Worm (Caenorhabditis elegans) whole organism, L3 larva: Measurements from ENCODE around the gene Y110A2AL.4.
A peak's percentile ranks its signal among the peaks of the same experiment; 100 is the strongest.
"Not testable (repeated sequence)": the region's sequence is repeated elsewhere in the genome, so short reads cannot be mapped to it uniquely, and the experiment has no call there.

Source experiments
- R02D3.7 ChIP-seq: fragments of 150-350 bp; optimal IDR thresholded peaks from 2 replicates; lab custom pipeline; 2014; ENCODE audit warnings: missing biosample characterization, missing genetic modification characterization
- ama-1 ChIP-seq: fragments of 150-350 bp; optimal IDR thresholded peaks from 2 replicates; lab custom pipeline; 2018
- ceh-28 ChIP-seq: fragments of 150-350 bp; optimal IDR thresholded peaks from 2 replicates; lab custom pipeline; 2014; ENCODE audit warnings: missing biosample characterization, missing genetic modification reagents, missing genetic modification characterization
- ceh-82 ChIP-seq: fragments of 150-350 bp; optimal IDR thresholded peaks from 2 replicates; lab custom pipeline; 2014; ENCODE audit warnings: missing biosample characterization, missing genetic modification characterization
- daf-12 ChIP-seq: fragments of 150-350 bp; optimal IDR thresholded peaks from 2 replicates; lab custom pipeline; 2014; ENCODE audit warnings: missing biosample characterization, missing genetic modification reagents, missing genetic modification characterization
- egl-27 ChIP-seq: sonication (generic microtip); optimal IDR thresholded peaks from 4 replicates; lab custom pipeline; 2017; ENCODE audit warnings: missing biosample characterization, missing genetic modification reagents, missing genetic modification characterization
- elt-1 ChIP-seq: fragments of 150-350 bp; optimal IDR thresholded peaks from 2 replicates; lab custom pipeline; 2014; ENCODE audit warnings: missing biosample characterization, missing genetic modification characterization
- elt-2 ChIP-seq: sonication (generic microtip); optimal IDR thresholded peaks from 2 replicates; lab custom pipeline; 2016; ENCODE audit warnings: missing genetic modification reagents, mild to moderate bottlenecking, missing genetic modification characterization, missing compliant biosample characterization
- elt-3 ChIP-seq, 3 experiments: fragments of 150-350 bp in 1 of 3; sonication (generic microtip) in 2 of 3; optimal IDR thresholded peaks; 2 replicates in 2 of 3; 4 replicates in 1 of 3; lab custom pipeline; 2014 to 2017; ENCODE audit warnings: missing biosample characterization in 3 of 3, missing genetic modification characterization in 3 of 3
- eor-1 ChIP-seq, 2 experiments: fragments of 150-350 bp; optimal IDR thresholded peaks; 2 replicates each; lab custom pipeline; 2014 to 2018; ENCODE audit warnings: missing biosample characterization in 2 of 2, missing genetic modification characterization in 2 of 2
- fkh-10 ChIP-seq: sonication (generic microtip); optimal IDR thresholded peaks from 2 replicates; lab custom pipeline; 2017; ENCODE audit warnings: missing biosample characterization, missing genetic modification reagents, missing genetic modification characterization
- fkh-2 ChIP-seq: fragments of 150-350 bp; optimal IDR thresholded peaks from 2 replicates; lab custom pipeline; 2014; ENCODE audit warnings: missing biosample characterization, missing genetic modification reagents, missing genetic modification characterization
- hmg-11 ChIP-seq: sonication (generic microtip); optimal IDR thresholded peaks from 2 replicates; lab custom pipeline; 2016; ENCODE audit warnings: missing genetic modification characterization, missing compliant biosample characterization
- jun-1 ChIP-seq: fragments of 150-350 bp; optimal IDR thresholded peaks from 2 replicates; lab custom pipeline; 2014; ENCODE audit warnings: missing biosample characterization, missing genetic modification reagents, missing genetic modification characterization
- lin-15B ChIP-seq: fragments of 150-350 bp; optimal IDR thresholded peaks from 2 replicates; lab custom pipeline; 2014; ENCODE audit warnings: missing biosample characterization, missing genetic modification characterization
- lsy-12 ChIP-seq: sonication (generic microtip); optimal IDR thresholded peaks from 2 replicates; lab custom pipeline; 2016; ENCODE audit warnings: mild to moderate bottlenecking, missing genetic modification characterization, missing compliant biosample characterization
- mml-1 ChIP-seq: fragments of 150-350 bp; sonication (generic microtip); optimal IDR thresholded peaks from 3 replicates; lab custom pipeline; 2014; ENCODE audit warnings: missing biosample characterization, missing genetic modification characterization
- nfya-1 ChIP-seq: sonication (generic microtip); optimal IDR thresholded peaks from 2 replicates; lab custom pipeline; 2017; ENCODE audit warnings: missing genetic modification characterization, mild to moderate bottlenecking, missing compliant biosample characterization, antibody characterized with exemption, moderate library complexity; ENCODE audit not compliant: insufficient read depth
- nhr-11 ChIP-seq: fragments of 150-350 bp; optimal IDR thresholded peaks from 2 replicates; lab custom pipeline; 2014; ENCODE audit warnings: missing biosample characterization, missing genetic modification characterization
- nhr-23 ChIP-seq: fragments of 150-350 bp; optimal IDR thresholded peaks from 2 replicates; lab custom pipeline; 2014; ENCODE audit warnings: missing biosample characterization, missing genetic modification reagents, missing genetic modification characterization
- nhr-25 ChIP-seq: sonication (generic microtip); optimal IDR thresholded peaks from 2 replicates; lab custom pipeline; 2017; ENCODE audit warnings: missing biosample characterization, missing genetic modification characterization
- nhr-28 ChIP-seq: fragments of 150-350 bp; optimal IDR thresholded peaks from 2 replicates; lab custom pipeline; 2014; ENCODE audit warnings: missing biosample characterization, missing genetic modification characterization
- nhr-43 ChIP-seq: sonication (generic microtip); optimal IDR thresholded peaks from 2 replicates; lab custom pipeline; 2016; ENCODE audit warnings: mild to moderate bottlenecking, missing genetic modification characterization, missing compliant biosample characterization; ENCODE audit not compliant: poor library complexity, severe bottlenecking
- nhr-67 ChIP-seq: fragments of 150-350 bp; optimal IDR thresholded peaks from 2 replicates; lab custom pipeline; 2014; ENCODE audit warnings: missing biosample characterization, missing genetic modification characterization
- nhr-77 ChIP-seq: fragments of 150-350 bp; optimal IDR thresholded peaks from 2 replicates; lab custom pipeline; 2014; ENCODE audit warnings: missing biosample characterization, missing genetic modification characterization
- pha-4 ChIP-seq: fragments of 150-350 bp; optimal IDR thresholded peaks from 2 replicates; lab custom pipeline; 2014; ENCODE audit warnings: missing biosample characterization, missing genetic modification reagents, missing genetic modification characterization
- pqm-1 ChIP-seq: fragments of 150-350 bp; optimal IDR thresholded peaks from 2 replicates; lab custom pipeline; 2017; ENCODE audit warnings: missing biosample characterization, missing genetic modification characterization, inconsistent platforms
- skn-1 ChIP-seq: fragments of 150-350 bp; optimal IDR thresholded peaks from 2 replicates; lab custom pipeline; 2014; ENCODE audit warnings: missing biosample characterization, missing genetic modification characterization
- snpc-4 ChIP-seq: fragments of 150-350 bp; optimal IDR thresholded peaks from 2 replicates; lab custom pipeline; 2014; ENCODE audit warnings: missing biosample characterization, missing genetic modification characterization
- tbx-2 ChIP-seq: sonication (generic microtip); optimal IDR thresholded peaks from 2 replicates; lab custom pipeline; 2016; ENCODE audit warnings: mild to moderate bottlenecking, missing genetic modification characterization, missing compliant biosample characterization
- unc-62 ChIP-seq: fragments of 150-350 bp; sonication (generic microtip); optimal IDR thresholded peaks from 4 replicates; lab custom pipeline; 2014; ENCODE audit warnings: missing biosample characterization, missing genetic modification reagents, missing genetic modification characterization
- zag-1 ChIP-seq: fragments of 150-350 bp; optimal IDR thresholded peaks from 2 replicates; lab custom pipeline; 2014; ENCODE audit warnings: missing biosample characterization, missing genetic modification characterization
- ztf-11 ChIP-seq: fragments of 150-350 bp; optimal IDR thresholded peaks from 2 replicates; lab custom pipeline; 2014; ENCODE audit warnings: missing biosample characterization, missing genetic modification characterization
- ztf-4 ChIP-seq: fragments of 150-350 bp; optimal IDR thresholded peaks from 2 replicates; lab custom pipeline; 2014; ENCODE audit warnings: missing biosample characterization, missing genetic modification characterization

The Y110A2AL.4 gene

ce11 chrII:2839004-2839403 lies at the start of gene Y110A2AL.4:
Gene Y110A2AL.4 (plus strand): TSS chrII:2839304.
- TF ChIP-seq lin-15B (tag; lab: Kevin White, UChicago); fkh-10 (GFP tag; lab: Kevin White, UChicago); nhr-28: not testable (repeated sequence)

ce11 chrII:2791693-2792092 lies 47.4 kb upstream of the Y110A2AL.4 start:
- no peak for TF ChIP-seq elt-1 (tag; lab: Kevin White, UChicago)
- TF ChIP-seq ama-1 (lab: Kevin White, UChicago): no peak
- no peak for TF ChIP-seq nhr-77 (tag; lab: Kevin White, UChicago)

ce11 chrII:2795413-2795812 lies 43.7 kb upstream of the Y110A2AL.4 start:
- TF ChIP-seq ceh-82 (tag; lab: Kevin White, UChicago): no peak
- no peak for TF ChIP-seq ztf-11 (tag; lab: Kevin White, UChicago)
- peak; percentile 75 for TF ChIP-seq ceh-28
- no peak for TF ChIP-seq skn-1 (tag; lab: Kevin White, UChicago)
- TF ChIP-seq daf-12: no peak

- TF ChIP-seq pqm-1 (tag; lab: Kevin White, UChicago) (no peak), mml-1 (tag; lab: Kevin White, UChicago) (no peak), elt-2 (no peak), nhr-43 (tag; lab: Kevin White, UChicago) (no peak), nhr-23 (tag; lab: Kevin White, UChicago) (no peak), egl-27 (tag; lab: Kevin White, UChicago) (no peak), hmg-11 (tag; lab: Kevin White, UChicago) (no peak), zag-1 (no peak), nhr-67 (no peak)
Observed at ce11 chrII:2796431-2796830, 42.7 kb upstream of the Y110A2AL.4 start.

- TF ChIP-seq lsy-12 (tag; lab: Kevin White, UChicago) (no peak), snpc-4 (tag; lab: Kevin White, UChicago) (no peak), egl-27 (tag; lab: Kevin White, UChicago) (no peak), fkh-10 (GFP tag; lab: Kevin White, UChicago) (no peak), ceh-82 (tag; lab: Kevin White, UChicago) (no peak), tbx-2 (tag; lab: Kevin White, UChicago) (no peak)
- TF ChIP-seq, all 47 proteins: peak for 0
Observed at ce11 chrII:2797951-2798350, 41.2 kb upstream of the Y110A2AL.4 start.

- peak; percentile 20 for TF ChIP-seq skn-1 (tag; lab: Kevin White, UChicago)
- TF ChIP-seq nhr-11 (tag; lab: Kevin White, UChicago): peak; percentile 19
- TF ChIP-seq ceh-28: peak; percentile 90
- TF ChIP-seq snpc-4 (tag; lab: Kevin White, UChicago): no peak
- peak; percentile 11 for TF ChIP-seq unc-62 (GFP tag; lab: Kevin White, UChicago)
- peak; percentile 81 for TF ChIP-seq jun-1 (tag; lab: Kevin White, UChicago)
- no peak for TF ChIP-seq fkh-2 (tag; lab: Kevin White, UChicago)
- no peak for TF ChIP-seq nhr-77 (tag; lab: Kevin White, UChicago)
- TF ChIP-seq ztf-11 (tag; lab: Kevin White, UChicago): no peak
- peak; percentile 92 for TF ChIP-seq pqm-1 (tag; lab: Kevin White, UChicago)
- TF ChIP-seq nhr-25 (tag; lab: Kevin White, UChicago): peak; percentile 85
- peak; percentile 65 for TF ChIP-seq nfya-1 (tag; lab: Kevin White, UChicago)
- peak; percentile 96 for TF ChIP-seq elt-2
- peak; percentile 93 for TF ChIP-seq nhr-43 (tag; lab: Kevin White, UChicago)
- peak; percentile 10 for TF ChIP-seq lin-15B (tag; lab: Kevin White, UChicago)
- no peak for TF ChIP-seq ztf-4 (tag; lab: Kevin White, UChicago)
- TF ChIP-seq elt-1 (tag; lab: Kevin White, UChicago): peak; percentile 74
- TF ChIP-seq elt-3 (tag; optimal IDR thresholded peaks at IDR 0.05; lab: Kevin White, UChicago): peak in 2 of 3 experiments; percentile 74 to 92
- peak; percentile 48 for TF ChIP-seq R02D3.7 (tag; lab: Kevin White, UChicago)
- TF ChIP-seq nhr-23 (tag; lab: Kevin White, UChicago): peak; percentile 92
- peak; percentile 31 for TF ChIP-seq pha-4
- TF ChIP-seq eor-1 (tag; optimal IDR thresholded peaks at IDR 0.05; lab: Kevin White, UChicago): no peak
Observed at ce11 chrII:2800550-2801233, 38.4 kb upstream of the Y110A2AL.4 start, which contains the start of gene nhr-119. Gene nhr-119 (minus strand): TSS chrII:2800600.
